Worm (Caenorhabditis elegans) whole organism, L1 larva: ENCODE measurements around the gene F07E5.7.
A peak's percentile ranks its signal among the peaks of the same experiment; 100 is the strongest.

Source experiments
- C34B4.2 ChIP-seq: sonication (generic microtip); optimal IDR thresholded peaks from 2 replicates; lab custom pipeline; 2017; ENCODE audit warnings: mild to moderate bottlenecking, missing genetic modification characterization, missing compliant biosample characterization
- F16B12.6 ChIP-seq: fragments of 150-350 bp; optimal IDR thresholded peaks from 2 replicates; lab custom pipeline; 2014; ENCODE audit warnings: missing biosample characterization, missing genetic modification characterization
- aha-1 ChIP-seq: fragments of 150-350 bp; optimal IDR thresholded peaks from 2 replicates; lab custom pipeline; 2014; ENCODE audit warnings: missing biosample characterization, missing genetic modification characterization
- alr-1 ChIP-seq: fragments of 200-800 bp; sonication (Bioruptor generic); optimal IDR thresholded peaks from 2 replicates; lab custom pipeline; 2018; ENCODE audit warnings: borderline replicate concordance, mild to moderate bottlenecking, missing genetic modification characterization, missing compliant biosample characterization
- ama-1 ChIP-seq: fragments of 150-350 bp; optimal IDR thresholded peaks from 2 replicates; lab custom pipeline; 2014
- ceh-63 ChIP-seq: fragments of 200-800 bp; sonication (Bioruptor generic); optimal IDR thresholded peaks from 2 replicates; lab custom pipeline; 2018; ENCODE audit warnings: mild to moderate bottlenecking, missing genetic modification characterization, missing compliant biosample characterization
- ceh-8 ChIP-seq: fragments of 200-800 bp; sonication (Bioruptor generic); optimal IDR thresholded peaks from 2 replicates; lab custom pipeline; 2018; ENCODE audit warnings: mild to moderate bottlenecking, missing genetic modification characterization, moderate library complexity, missing compliant biosample characterization
- ceh-88 ChIP-seq: fragments of 200-800 bp; sonication (Bioruptor generic); IDR thresholded peaks from 2 replicates; pipeline ENCODE4 v1.3.6; 2022; ENCODE audit warnings: missing genetic modification characterization, missing compliant biosample characterization
- ceh-90 ChIP-seq: sonication (generic microtip); optimal IDR thresholded peaks from 2 replicates; lab custom pipeline; 2016; ENCODE audit warnings: missing genetic modification characterization, missing compliant biosample characterization
- ces-1 ChIP-seq: fragments of 150-350 bp; optimal IDR thresholded peaks from 2 replicates; lab custom pipeline; 2014; ENCODE audit warnings: missing biosample characterization, missing genetic modification reagents, missing genetic modification characterization
- efl-1 ChIP-seq, 4 experiments: fragments of 150-350 bp; optimal IDR thresholded peaks in 3 of 4; peaks in 1 of 4; 1 replicate in 1 of 4; 2 replicates in 3 of 4; lab custom pipeline; 2014; ENCODE audit warnings: missing biosample characterization in 2 of 4, missing genetic modification characterization in 2 of 4, missing genetic modification reagents in 2 of 4
- egl-13 ChIP-seq: sonication (generic microtip); optimal IDR thresholded peaks from 2 replicates; lab custom pipeline; 2016; ENCODE audit warnings: missing genotype, missing genetic modification reagents, missing genetic modification characterization, missing compliant biosample characterization
- egl-27 ChIP-seq, 2 experiments: fragments of 150-350 bp in 1 of 2; sonication (generic microtip); optimal IDR thresholded peaks; 3 replicates each; lab custom pipeline; 2017 to 2018; ENCODE audit warnings: missing biosample characterization in 2 of 2, missing genetic modification characterization in 2 of 2, missing genetic modification reagents in 2 of 2
- elt-2 ChIP-seq: sonication (generic microtip); optimal IDR thresholded peaks from 2 replicates; lab custom pipeline; 2016; ENCODE audit warnings: missing genetic modification characterization, mild to moderate bottlenecking, inconsistent platforms, missing compliant biosample characterization, missing genetic modification reagents
- elt-3 ChIP-seq, 6 experiments: fragments of 150-350 bp in 1 of 6; sonication (generic microtip); optimal IDR thresholded peaks; 2 replicates each; lab custom pipeline; 2017 to 2018; ENCODE audit warnings: missing biosample characterization in 6 of 6, missing genetic modification characterization in 6 of 6, inconsistent platforms in 1 of 6
- fkh-10 ChIP-seq: sonication (generic microtip); optimal IDR thresholded peaks from 2 replicates; lab custom pipeline; 2017; ENCODE audit warnings: missing biosample characterization, missing genetic modification reagents, missing genetic modification characterization
- fkh-8 ChIP-seq: sonication (generic microtip); optimal IDR thresholded peaks from 2 replicates; lab custom pipeline; 2016; ENCODE audit warnings: mild to moderate bottlenecking, missing genetic modification characterization, missing compliant biosample characterization
- grh-1 ChIP-seq: fragments of 200-800 bp; sonication (Bioruptor generic); IDR thresholded peaks from 2 replicates; pipeline ENCODE4 v1.3.6; 2022; ENCODE audit warnings: missing genetic modification reagents, missing genetic modification characterization, missing compliant biosample characterization
- hlh-4 ChIP-seq: sonication (generic microtip); optimal IDR thresholded peaks from 2 replicates; lab custom pipeline; 2016; ENCODE audit warnings: mild to moderate bottlenecking, missing genetic modification characterization, missing compliant biosample characterization
- irx-1 ChIP-seq: sonication (generic microtip); optimal IDR thresholded peaks from 2 replicates; lab custom pipeline; 2016; ENCODE audit warnings: missing genetic modification characterization, missing compliant biosample characterization
- lin-35 ChIP-seq, 2 experiments: fragments of 150-350 bp; optimal IDR thresholded peaks; 2 replicates each; lab custom pipeline; 2014; ENCODE audit warnings: missing biosample characterization in 2 of 2, missing genetic modification characterization in 2 of 2, missing genetic modification reagents in 2 of 2
- lir-3 ChIP-seq: sonication (generic microtip); optimal IDR thresholded peaks from 2 replicates; lab custom pipeline; 2016; ENCODE audit warnings: mild to moderate bottlenecking, missing genetic modification characterization, moderate library complexity, missing compliant biosample characterization; ENCODE audit not compliant: poor library complexity
- mab-9 ChIP-seq: fragments of 200-800 bp; sonication (Bioruptor generic); IDR thresholded peaks from 2 replicates; pipeline ENCODE4 v1.3.6; 2022; ENCODE audit warnings: missing genetic modification reagents, missing genetic modification characterization, missing compliant biosample characterization
- mdl-1 ChIP-seq, 2 experiments: fragments of 150-350 bp; optimal IDR thresholded peaks; 2 replicates each; lab custom pipeline; 2014 to 2017; ENCODE audit warnings: missing biosample characterization in 2 of 2, missing genetic modification characterization in 2 of 2, inconsistent platforms in 1 of 2
- mef-2 ChIP-seq: fragments of 150-350 bp; optimal IDR thresholded peaks from 2 replicates; lab custom pipeline; 2014; ENCODE audit warnings: missing biosample characterization, missing genetic modification characterization
- nhr-11 ChIP-seq: fragments of 150-350 bp; optimal IDR thresholded peaks from 2 replicates; lab custom pipeline; 2014; ENCODE audit warnings: missing biosample characterization, missing genetic modification characterization
- nhr-12 ChIP-seq: sonication (generic microtip); optimal IDR thresholded peaks from 2 replicates; lab custom pipeline; 2017; ENCODE audit warnings: missing biosample characterization, missing genetic modification characterization
- nhr-237 ChIP-seq: fragments of 150-350 bp; optimal IDR thresholded peaks from 2 replicates; lab custom pipeline; 2014; ENCODE audit warnings: missing biosample characterization, missing genetic modification characterization
- nhr-28 ChIP-seq: fragments of 150-350 bp; optimal IDR thresholded peaks from 2 replicates; lab custom pipeline; 2014; ENCODE audit warnings: missing biosample characterization, missing genetic modification characterization
- nhr-47 ChIP-seq: sonication (generic microtip); optimal IDR thresholded peaks from 2 replicates; lab custom pipeline; 2016; ENCODE audit warnings: mild to moderate bottlenecking, missing genetic modification characterization, moderate library complexity, missing compliant biosample characterization
- nhr-77 ChIP-seq: fragments of 150-350 bp; optimal IDR thresholded peaks from 2 replicates; lab custom pipeline; 2014; ENCODE audit warnings: missing biosample characterization, missing genetic modification characterization
- pag-3 ChIP-seq: sonication (generic microtip); optimal IDR thresholded peaks from 2 replicates; lab custom pipeline; 2017; ENCODE audit warnings: missing genetic modification characterization, mild to moderate bottlenecking, missing compliant biosample characterization, antibody characterized with exemption, borderline replicate concordance; ENCODE audit not compliant: insufficient read depth
- pax-3 ChIP-seq: fragments of 200-800 bp; sonication (Bioruptor generic); optimal IDR thresholded peaks from 2 replicates; lab custom pipeline; 2018; ENCODE audit warnings: mild to moderate bottlenecking, missing genetic modification characterization, moderate library complexity, missing compliant biosample characterization
- snpc-4 ChIP-seq: fragments of 150-350 bp; optimal IDR thresholded peaks from 2 replicates; lab custom pipeline; 2014; ENCODE audit warnings: missing biosample characterization, missing genetic modification characterization
- snu-23 ChIP-seq: sonication (generic microtip); optimal IDR thresholded peaks from 2 replicates; lab custom pipeline; 2016; ENCODE audit warnings: missing genetic modification characterization, missing compliant biosample characterization
- tlp-1 ChIP-seq: fragments of 150-350 bp; optimal IDR thresholded peaks from 2 replicates; lab custom pipeline; 2014; ENCODE audit warnings: missing biosample characterization, missing genetic modification characterization
- unc-62 ChIP-seq: fragments of 150-350 bp; optimal IDR thresholded peaks from 2 replicates; lab custom pipeline; 2014; ENCODE audit warnings: missing biosample characterization, missing genetic modification reagents, missing genetic modification characterization
- vab-15 ChIP-seq: sonication (generic microtip); optimal IDR thresholded peaks from 2 replicates; lab custom pipeline; 2017; ENCODE audit warnings: missing genotype, mild to moderate bottlenecking, missing genetic modification characterization, missing compliant biosample characterization
- zag-1 ChIP-seq: fragments of 150-350 bp; optimal IDR thresholded peaks from 2 replicates; lab custom pipeline; 2014; ENCODE audit warnings: missing biosample characterization, missing genetic modification characterization

Gene F07E5.7

ce11 chrII:2083726-2084179, 12.4 kb upstream of the F07E5.7 start, which contains the start of the genes T16A1.5 and fbxc-49:
TSS of gene T16A1.5 (minus strand) at chrII:2083826.
TSS of gene fbxc-49 (plus strand) at chrII:2084129.
- TF ChIP-seq fkh-10 (GFP tag; lab: Kevin White, UChicago) (no peak), lin-35 (GFP tag; optimal IDR thresholded peaks at IDR 0.05; lab: Kevin White, UChicago) (no peak), F16B12.6 (tag; lab: Kevin White, UChicago) (no peak), nhr-77 (no peak), nhr-47 (tag; lab: Kevin White, UChicago) (no peak), grh-1 (GFP tag; lab: Robert Waterston, UW) (no peak)

- TF ChIP-seq irx-1 (tag; lab: Kevin White, UChicago) (no peak), ceh-90 (no peak), ceh-63 (no peak), C34B4.2 (tag; lab: Kevin White, UChicago) (no peak), aha-1 (tag; lab: Kevin White, UChicago) (no peak), elt-2 (no peak), vab-15 (tag; lab: Kevin White, UChicago) (no peak), elt-3 (tag; optimal IDR thresholded peaks at IDR 0.05; lab: Kevin White, UChicago) (no peak), egl-27 (tag; optimal IDR thresholded peaks at IDR 0.05; lab: Kevin White, UChicago) (no peak), grh-1 (GFP tag; lab: Robert Waterston, UW) (no peak), mdl-1 (tag; optimal IDR thresholded peaks at IDR 0.05; lab: Kevin White, UChicago) (no peak)
Measured at ce11 chrII:2081257-2081656, 9.9 kb upstream of the F07E5.7 start, which contains the start of gene T16A1.4. TSS of gene T16A1.4 (plus strand) at chrII:2081557.

ce11 chrII:2080425-2080824, 9.1 kb upstream of the F07E5.7 start, which contains the start of gene F07E5.9:
TSS of gene F07E5.9 (minus strand) at chrII:2080525.
- TF ChIP-seq pag-3 (tag; lab: Kevin White, UChicago) = no peak
- TF ChIP-seq alr-1 (tag; lab: Kevin White, UChicago) = no peak
- TF ChIP-seq efl-1 (optimal IDR thresholded peaks at IDR 0.05; lab: Kevin White, UChicago) = no peak
- peak in 1 of 2 experiments; percentile 9 for TF ChIP-seq efl-1 (GFP tag; optimal IDR thresholded peaks at IDR 0.05 in 1 of 2; lab: Kevin White, UChicago)

ce11 chrII:2076467-2076866, 5.1 kb upstream of the F07E5.7 start:
- TF ChIP-seq F16B12.6 (tag; lab: Kevin White, UChicago) (no peak), hlh-4 (tag; lab: Kevin White, UChicago) (no peak), fkh-8 (tag; lab: Kevin White, UChicago) (no peak), snpc-4 (tag; lab: Kevin White, UChicago) (no peak), nhr-12 (tag; lab: Kevin White, UChicago) (no peak), pax-3 (tag; lab: Kevin White, UChicago) (no peak), snu-23 (GFP tag; lab: Kevin White, UChicago) (no peak), mdl-1 (tag; optimal IDR thresholded peaks at IDR 0.05; lab: Kevin White, UChicago) (no peak), unc-62 (no peak), lir-3 (no peak), ama-1 (lab: Kevin White, UChicago) (no peak), ces-1 (GFP tag; lab: Kevin White, UChicago) (no peak), nhr-11 (tag; lab: Kevin White, UChicago) (no peak), mef-2 (tag; lab: Kevin White, UChicago) (no peak), mab-9 (GFP tag; lab: Robert Waterston, UW) (no peak)

ce11 chrII:2075513-2075912, 4.2 kb upstream of the F07E5.7 start, which contains the start of gene F07E5.8:
TSS of gene F07E5.8 (minus strand) at chrII:2075613.
- TF ChIP-seq vab-15 (tag; lab: Kevin White, UChicago) = no peak
- TF ChIP-seq nhr-28 (tag; lab: Kevin White, UChicago) = no peak
- TF ChIP-seq ceh-88 (GFP tag; lab: Robert Waterston, UW) = no peak
- TF ChIP-seq mdl-1 (tag; optimal IDR thresholded peaks at IDR 0.05; lab: Kevin White, UChicago) = no peak
- no peak for TF ChIP-seq nhr-12 (tag; lab: Kevin White, UChicago)
- no peak for TF ChIP-seq zag-1 (tag; lab: Kevin White, UChicago)
- TF ChIP-seq mab-9 (GFP tag; lab: Robert Waterston, UW) = no peak
- TF ChIP-seq egl-13 (tag; lab: Kevin White, UChicago) = no peak
- no peak for TF ChIP-seq lin-35 (GFP tag; optimal IDR thresholded peaks at IDR 0.05; lab: Kevin White, UChicago)
- TF ChIP-seq ceh-8 (GFP tag; lab: Kevin White, UChicago) = no peak
- TF ChIP-seq tlp-1 (tag; lab: Kevin White, UChicago) = no peak
- no peak for TF ChIP-seq efl-1 (optimal IDR thresholded peaks at IDR 0.05; lab: Kevin White, UChicago)
- no peak for TF ChIP-seq efl-1 (GFP tag; optimal IDR thresholded peaks at IDR 0.05 in 1 of 2; lab: Kevin White, UChicago)
- no peak for TF ChIP-seq nhr-237 (tag; lab: Kevin White, UChicago)
